Fruit fly (Drosophila melanogaster): ENCODE measurements around the gene ph-d.

Gene ph-d

dm6 chrX:2071878-2072817 lies 50.9 kb downstream of the ph-d start, which contains the start of gene Rtca:
Gene Rtca (plus strand): TSS chrX:2072413.
- TF ChIP-seq vri (GFP tag; optimal IDR thresholded peaks at IDR 0.05) (peak; percentile 87), topi (GFP tag; optimal IDR thresholded peaks at IDR 0.05) (peak; percentile 91), dsx (GFP tag; optimal IDR thresholded peaks at IDR 0.05; ENCODE audit: poor library complexity, severe bottlenecking) (peak; percentile 77), Hr4 (GFP tag; optimal IDR thresholded peaks at IDR 0.05) (peak; percentile 89), Eip78C (GFP tag) (peak; percentile 97), Eip93F (GFP tag; optimal IDR thresholded peaks at IDR 0.05) (no peak), dac (GFP tag; optimal IDR thresholded peaks at IDR 0.05) (peak; percentile 76), CG8319 (GFP tag; optimal IDR thresholded peaks at IDR 0.05) (peak; percentile 83), CG8632 (GFP tag; optimal IDR thresholded peaks at IDR 0.05) (peak; percentile 86), CG6163 (GFP tag; IDR thresholded peaks at IDR 0.05) (peak; percentile 85), CG31627 (GFP tag; optimal IDR thresholded peaks at IDR 0.05) (peak; percentile 90), lz (GFP tag; optimal IDR thresholded peaks at IDR 0.05) (peak; percentile 89), Smox (GFP tag; optimal IDR thresholded peaks at IDR 0.05) (peak; percentile 86), CG9139 (GFP tag; optimal IDR thresholded peaks at IDR 0.05) (peak; percentile 82), Lpt (GFP tag; optimal IDR thresholded peaks at IDR 0.05) (peak; percentile 84), CG11902 (GFP tag; optimal IDR thresholded peaks at IDR 0.05) (peak; percentile 84), CG3032 (tag; optimal IDR thresholded peaks at IDR 0.05) (peak; percentile 86), CG11294 (GFP tag; IDR thresholded peaks at IDR 0.05) (peak; percentile 75), CG6808 (GFP tag; optimal IDR thresholded peaks at IDR 0.05) (peak; percentile 89), CG10669 (GFP tag; optimal IDR thresholded peaks at IDR 0.05) (peak; percentile 86), fkh (GFP tag; optimal IDR thresholded peaks at IDR 0.05) (peak; percentile 15), CG15336 (GFP tag; IDR thresholded peaks at IDR 0.05) (peak; percentile 86), spab (GFP tag; optimal IDR thresholded peaks at IDR 0.05) (peak; percentile 84), CG6854 (GFP tag; optimal IDR thresholded peaks at IDR 0.05) (peak; percentile 87), eg (GFP tag; IDR thresholded peaks at IDR 0.05) (peak; percentile 90), CG11762 (GFP tag; optimal IDR thresholded peaks at IDR 0.05; ENCODE audit: insufficient read depth) (peak; percentile 86), Ets21C (GFP tag; optimal IDR thresholded peaks at IDR 0.05) (peak; percentile 80), Gug (GFP tag; IDR thresholded peaks at IDR 0.05) (peak; percentile 78), CG6276 (GFP tag; optimal IDR thresholded peaks at IDR 0.05) (peak; percentile 87), svp (GFP tag) (peak; percentile 98), net (GFP tag; optimal IDR thresholded peaks at IDR 0.05) (peak; percentile 90), fd85E (GFP tag; optimal IDR thresholded peaks at IDR 0.05) (peak; percentile 89), CG8119 (GFP tag; IDR thresholded peaks at IDR 0.05) (peak; percentile 86), fd59A (GFP tag; optimal IDR thresholded peaks at IDR 0.05) (peak; percentile 87), CG7368 (GFP tag; optimal IDR thresholded peaks at IDR 0.05) (peak; percentile 90), CG16779 (tag; optimal IDR thresholded peaks at IDR 0.05) (peak; percentile 75), Ets96B (tag; optimal IDR thresholded peaks at IDR 0.05) (peak; percentile 87), esn (GFP tag; optimal IDR thresholded peaks at IDR 0.05) (peak; percentile 92), Sox14 (GFP tag; optimal IDR thresholded peaks at IDR 0.05) (peak; percentile 91), CG1621 (tag; optimal IDR thresholded peaks at IDR 0.05) (peak; percentile 88), CG10631 (GFP tag; optimal IDR thresholded peaks at IDR 0.05) (peak; percentile 87), Met (GFP tag; optimal IDR thresholded peaks at IDR 0.05) (peak; percentile 93), salr (GFP tag; optimal IDR thresholded peaks at IDR 0.05) (peak; percentile 76 to 81), Hr38 (GFP tag; optimal IDR thresholded peaks at IDR 0.05) (no peak), pdm3 (GFP tag; optimal IDR thresholded peaks at IDR 0.05) (peak; percentile 90), Blimp-1 (GFP tag; optimal IDR thresholded peaks at IDR 0.05) (peak; percentile 65), acj6 (GFP tag; optimal IDR thresholded peaks at IDR 0.05) (peak; percentile 87), CG6792 (GFP tag; optimal IDR thresholded peaks at IDR 0.05) (peak; percentile 91), OdsH (GFP tag; optimal IDR thresholded peaks at IDR 0.05) (peak; percentile 88), achi (GFP tag; optimal IDR thresholded peaks at IDR 0.05) (peak; percentile 86)

Measured in whole organism, prepupa.